Worm (Caenorhabditis elegans) whole organism, L3 larva: ENCODE results near the gene R13H7.2.

Source experiments
- lin-39 ChIP-seq: fragments of 150-350 bp; optimal IDR thresholded peaks from 2 replicates; lab custom pipeline; 2018; ENCODE audit warnings: missing biosample characterization, missing genetic modification reagents, missing genetic modification characterization
- sea-2 ChIP-seq: fragments of 150-350 bp; sonication (generic microtip); optimal IDR thresholded peaks from 4 replicates; lab custom pipeline; 2014; ENCODE audit warnings: missing biosample characterization, missing genetic modification reagents, missing genetic modification characterization

ce11 chrIV:6907487-6907886 lies 48.3 kb upstream of the R13H7.2 start:
- TF ChIP-seq sea-2 (GFP tag; lab: Kevin White, UChicago) (no peak), lin-39 (tag; lab: Kevin White, UChicago) (no peak)
